Worm (Caenorhabditis elegans) whole organism, L4 larva: ENCODE data around the gene F28H7.7.
A peak's percentile ranks its signal among the peaks of the same experiment; 100 is the strongest.

Experiments
- D1046.2 ChIP-seq: fragments of 200-800 bp; sonication (Bioruptor generic); IDR thresholded peaks from 2 replicates; pipeline ENCODE4 v1.3.6; 2022; ENCODE audit warnings: missing genetic modification characterization, missing compliant biosample characterization
- F37D6.2 ChIP-seq: sonication (generic microtip); optimal IDR thresholded peaks from 2 replicates; lab custom pipeline; 2016; ENCODE audit warnings: mild to moderate bottlenecking, missing genetic modification characterization, missing compliant biosample characterization
- F44E2.7 ChIP-seq: fragments of 200-800 bp; sonication (Bioruptor generic); IDR thresholded peaks from 2 replicates; pipeline ENCODE4 v2.1.2; 2022; ENCODE audit warnings: missing genetic modification characterization, missing compliant biosample characterization
- F49E8.2 ChIP-seq: sonication (generic microtip); optimal IDR thresholded peaks from 2 replicates; lab custom pipeline; 2016; ENCODE audit warnings: missing compliant biosample characterization, mild to moderate bottlenecking, missing genetic modification characterization, borderline replicate concordance
- ZK546.5 ChIP-seq, 2 experiments: sonication (generic microtip); optimal IDR thresholded peaks; 2 replicates each; lab custom pipeline; 2017; ENCODE audit warnings: missing biosample characterization in 2 of 2, missing genetic modification characterization in 2 of 2
- attf-4 ChIP-seq: sonication (generic microtip); optimal IDR thresholded peaks from 3 replicates; lab custom pipeline; 2017; ENCODE audit warnings: missing biosample characterization, missing genetic modification characterization
- ces-1 ChIP-seq: fragments of 150-350 bp; sonication (generic microtip); optimal IDR thresholded peaks from 4 replicates; lab custom pipeline; 2014; ENCODE audit warnings: missing biosample characterization, missing genetic modification reagents, missing genetic modification characterization
- daf-16 ChIP-seq, 3 experiments: sonication (generic microtip); optimal IDR thresholded peaks; 2 replicates each; lab custom pipeline; 2016 to 2017; ENCODE audit warnings: missing genetic modification characterization in 3 of 3, missing genetic modification reagents in 3 of 3, mild to moderate bottlenecking in 2 of 3, missing compliant biosample characterization in 2 of 3, missing biosample characterization in 1 of 3, moderate library complexity in 1 of 3
- daf-8 ChIP-seq: fragments of 200-800 bp; sonication (Bioruptor generic); IDR thresholded peaks from 2 replicates; pipeline ENCODE4 v1.3.6; 2022; ENCODE audit warnings: missing genetic modification characterization, missing compliant biosample characterization
- dmd-6 ChIP-seq: fragments of 200-800 bp; sonication (Bioruptor generic); IDR thresholded peaks from 2 replicates; pipeline ENCODE4 v1.3.6; 2022; ENCODE audit warnings: missing genetic modification reagents, missing genetic modification characterization, missing compliant biosample characterization
- dmd-8 ChIP-seq: fragments of 200-800 bp; sonication (Bioruptor generic); IDR thresholded peaks from 2 replicates; pipeline ENCODE4 v1.3.6; 2022; ENCODE audit warnings: missing genetic modification characterization, missing compliant biosample characterization
- dmd-9 ChIP-seq: fragments of 200-800 bp; sonication (Bioruptor generic); IDR thresholded peaks from 2 replicates; pipeline ENCODE4 v1.3.6; 2022; ENCODE audit warnings: missing genetic modification reagents, missing genetic modification characterization, missing compliant biosample characterization
- dve-1 ChIP-seq: sonication (generic microtip); optimal IDR thresholded peaks from 2 replicates; lab custom pipeline; 2017; ENCODE audit warnings: antibody characterized with exemption, mild to moderate bottlenecking, missing genetic modification characterization, missing compliant biosample characterization; ENCODE audit not compliant: insufficient read depth
- egl-27 ChIP-seq: sonication (generic microtip); optimal IDR thresholded peaks from 3 replicates; lab custom pipeline; 2017; ENCODE audit warnings: missing biosample characterization, missing genetic modification reagents, missing genetic modification characterization
- fos-1 ChIP-seq: fragments of 150-350 bp; optimal IDR thresholded peaks from 2 replicates; lab custom pipeline; 2014; ENCODE audit warnings: missing biosample characterization, missing genetic modification characterization
- hlh-11 ChIP-seq: fragments of 200-800 bp; sonication (Bioruptor generic); optimal IDR thresholded peaks from 2 replicates; lab custom pipeline; 2018; ENCODE audit warnings: mild to moderate bottlenecking, missing genetic modification characterization, missing compliant biosample characterization
- hmg-1.1 ChIP-seq: fragments of 200-800 bp; sonication (Bioruptor generic); IDR thresholded peaks from 2 replicates; pipeline ENCODE4 v1.3.6; 2022; ENCODE audit warnings: missing genetic modification reagents, missing genetic modification characterization, missing compliant biosample characterization
- lin-1 ChIP-seq: fragments of 200-800 bp; sonication (Bioruptor generic); IDR thresholded peaks from 2 replicates; pipeline ENCODE4 v1.3.6; 2022; ENCODE audit warnings: missing genetic modification reagents, missing genetic modification characterization, missing compliant biosample characterization
- lin-15B ChIP-seq: fragments of 150-350 bp; sonication (generic microtip); optimal IDR thresholded peaks from 3 replicates; lab custom pipeline; 2014; ENCODE audit warnings: missing biosample characterization, missing genetic modification characterization
- lin-39 ChIP-seq: fragments of 150-350 bp; optimal IDR thresholded peaks from 2 replicates; lab custom pipeline; 2014; ENCODE audit warnings: missing biosample characterization, missing genetic modification reagents, missing genetic modification characterization
- lsy-2 ChIP-seq, 2 experiments: fragments of 150-350 bp in 1 of 2; sonication (generic microtip) in 1 of 2; optimal IDR thresholded peaks; 2 replicates each; lab custom pipeline; 2014 to 2017; ENCODE audit warnings: missing biosample characterization in 2 of 2, missing genetic modification characterization in 2 of 2
- madf-9 ChIP-seq: fragments of 200-800 bp; sonication (Bioruptor generic); conservative IDR thresholded peaks from 2 replicates; pipeline ENCODE4 v1.3.6; 2022; ENCODE audit warnings: missing genetic modification reagents, missing genetic modification characterization, missing compliant biosample characterization
- mes-2 ChIP-seq: sonication (generic microtip); optimal IDR thresholded peaks from 2 replicates; lab custom pipeline; 2016; ENCODE audit warnings: missing genotype, mild to moderate bottlenecking, missing genetic modification characterization, missing compliant biosample characterization; ENCODE audit not compliant: poor library complexity, severe bottlenecking
- nhr-28 ChIP-seq: fragments of 150-350 bp; optimal IDR thresholded peaks from 2 replicates; lab custom pipeline; 2014; ENCODE audit warnings: missing biosample characterization, missing genetic modification characterization
- nhr-41 ChIP-seq: fragments of 200-800 bp; sonication (Bioruptor generic); IDR thresholded peaks from 2 replicates; pipeline ENCODE4 v1.3.6; 2022; ENCODE audit warnings: missing genetic modification reagents, missing genetic modification characterization, missing compliant biosample characterization
- nhr-42 ChIP-seq: fragments of 200-800 bp; sonication (Bioruptor generic); IDR thresholded peaks from 2 replicates; pipeline ENCODE4 v1.3.6; 2022; ENCODE audit warnings: missing genetic modification characterization, missing compliant biosample characterization
- nhr-48 ChIP-seq: sonication (generic microtip); optimal IDR thresholded peaks from 2 replicates; lab custom pipeline; 2016; ENCODE audit warnings: mild to moderate bottlenecking, missing genetic modification characterization, missing compliant biosample characterization
- nhr-77 ChIP-seq: fragments of 150-350 bp; optimal IDR thresholded peaks from 2 replicates; lab custom pipeline; 2014; ENCODE audit warnings: missing biosample characterization, missing genetic modification characterization
- pqm-1 ChIP-seq: sonication (generic microtip); optimal IDR thresholded peaks from 2 replicates; lab custom pipeline; 2017; ENCODE audit warnings: missing biosample characterization, missing genetic modification characterization
- set-16 ChIP-seq: fragments of 200-800 bp; sonication (Bioruptor generic); IDR thresholded peaks from 2 replicates; pipeline ENCODE4 v1.3.6; 2022; ENCODE audit warnings: missing genetic modification reagents, missing genetic modification characterization, missing compliant biosample characterization
- tra-1 ChIP-seq: fragments of 200-800 bp; sonication (Bioruptor generic); IDR thresholded peaks from 2 replicates; pipeline ENCODE4 v1.3.6; 2022; ENCODE audit warnings: missing genetic modification reagents, missing genetic modification characterization, missing compliant biosample characterization
- unc-130 ChIP-seq: sonication (generic microtip); optimal IDR thresholded peaks from 2 replicates; lab custom pipeline; 2016; ENCODE audit warnings: missing genetic modification reagents, missing genetic modification characterization, missing compliant biosample characterization
- unc-62 ChIP-seq, 3 experiments: fragments of 150-350 bp in 1 of 3; sonication (generic microtip); optimal IDR thresholded peaks in 2 of 3; peaks in 1 of 3; 1 replicate in 1 of 3; 2 replicates in 2 of 3; lab custom pipeline; 2014 to 2017; ENCODE audit warnings: missing biosample characterization in 3 of 3, missing genetic modification characterization in 3 of 3, missing genetic modification reagents in 3 of 3, missing genotype in 1 of 3
- zag-1 ChIP-seq: fragments of 150-350 bp; optimal IDR thresholded peaks from 2 replicates; lab custom pipeline; 2014; ENCODE audit warnings: missing biosample characterization, missing genetic modification characterization
- zfp-2 ChIP-seq: sonication (generic microtip); optimal IDR thresholded peaks from 2 replicates; lab custom pipeline; 2016; ENCODE audit warnings: mild to moderate bottlenecking, missing genetic modification characterization, missing compliant biosample characterization
- ztf-7 ChIP-seq: fragments of 150-350 bp; optimal IDR thresholded peaks from 2 replicates; lab custom pipeline; 2014; ENCODE audit warnings: missing biosample characterization, missing genetic modification characterization

F28H7.7 gene

ce11 chrV:10795494-10795893 is 41.5 kb upstream of the F28H7.7 start, which contains the start of gene D1054.19 (continued):
- TF ChIP-seq F49E8.2 (tag; lab: Kevin White, UChicago), result no peak
- no peak for TF ChIP-seq hmg-1.1 (GFP tag; lab: Robert Waterston, UW)
- TF ChIP-seq lin-15B (tag; lab: Kevin White, UChicago), result no peak
- TF ChIP-seq, all 104 proteins: peak for 0

ce11 chrV:10794463-10794862 is 40.5 kb upstream of the F28H7.7 start:
- TF ChIP-seq unc-130, result no peak
- peak; percentile 88; the same call in 1 of the 2 replicates for TF ChIP-seq set-16 (GFP tag; lab: Robert Waterston, UW)

ce11 chrV:10793498-10793897 is 39.5 kb upstream of the F28H7.7 start, which contains the start of gene ule-3:
TSS of gene ule-3 (plus strand) at chrV:10793798.
- TF ChIP-seq unc-62 (GFP tag; optimal IDR thresholded peaks at IDR 0.05 in 1 of 2; lab: Kevin White, UChicago) (peak in 1 of 2 experiments; percentile 32), unc-62 (tag; optimal IDR thresholded peaks at IDR 0.05; lab: Kevin White, UChicago) (no peak), daf-8 (no peak)

ce11 chrV:10792775-10793174 is 38.8 kb upstream of the F28H7.7 start, which contains the start of gene D1054.10:
TSS of gene D1054.10 (minus strand) at chrV:10792875.
- no peak for TF ChIP-seq F37D6.2 (tag; lab: Kevin White, UChicago)
- TF ChIP-seq D1046.2, result no peak
- no peak for TF ChIP-seq lin-15B (tag; lab: Kevin White, UChicago)
- TF ChIP-seq mes-2, result no peak
- no peak for TF ChIP-seq dmd-9
- TF ChIP-seq attf-4 (tag; lab: Kevin White, UChicago), result no peak
- no peak for TF ChIP-seq lin-39 (tag; lab: Kevin White, UChicago)
- no peak for TF ChIP-seq dmd-8 (GFP tag; lab: Robert Waterston, UW)
- TF ChIP-seq hlh-11 (tag; lab: Kevin White, UChicago), result no peak
- TF ChIP-seq zfp-2 (tag; lab: Kevin White, UChicago), result no peak
- no peak for TF ChIP-seq nhr-41

ce11 chrV:10790921-10791320 is 37.0 kb upstream of the F28H7.7 start, which contains the start of gene D1054.9:
TSS of gene D1054.9 (minus strand) at chrV:10791057.
- TF ChIP-seq lin-1 (GFP tag; lab: Robert Waterston, UW) (no peak), lsy-2 (tag; optimal IDR thresholded peaks at IDR 0.05; lab: Kevin White, UChicago) (no peak), madf-9 (GFP tag; lab: Robert Waterston, UW) (no peak), ZK546.5 (tag; optimal IDR thresholded peaks at IDR 0.05; lab: Kevin White, UChicago) (no peak), hmg-1.1 (GFP tag; lab: Robert Waterston, UW) (no peak), zag-1 (no peak), set-16 (GFP tag; lab: Robert Waterston, UW) (peak; percentile 69), egl-27 (tag; lab: Kevin White, UChicago) (no peak), fos-1 (tag; lab: Kevin White, UChicago) (no peak)

- no peak for TF ChIP-seq ces-1 (GFP tag; lab: Kevin White, UChicago)
- TF ChIP-seq nhr-28 (tag; lab: Kevin White, UChicago), result peak; percentile 2
Observed at ce11 chrV:10784011-10784410, 30.1 kb upstream of the F28H7.7 start, which contains the start of gene D1054.8. TSS of gene D1054.8 (plus strand) at chrV:10784311.

ce11 chrV:10776528-10777055 is 22.6 kb upstream of the F28H7.7 start, which contains the start of gene D1054.5:
TSS of gene D1054.5 (minus strand) at chrV:10776578.
- TF ChIP-seq nhr-42 (no peak), tra-1 (no peak), unc-62 (GFP tag; optimal IDR thresholded peaks at IDR 0.05 in 1 of 2; lab: Kevin White, UChicago) (no peak), unc-62 (tag; optimal IDR thresholded peaks at IDR 0.05; lab: Kevin White, UChicago) (no peak), F44E2.7 (GFP tag; lab: Robert Waterston, UW) (no peak), ztf-7 (tag; lab: Kevin White, UChicago) (peak; percentile 4), hlh-11 (tag; lab: Kevin White, UChicago) (peak; percentile 74), nhr-48 (peak; percentile 65), nhr-28 (tag; lab: Kevin White, UChicago) (peak; percentile 56), F49E8.2 (tag; lab: Kevin White, UChicago) (no peak), pqm-1 (tag; lab: Kevin White, UChicago) (peak; percentile 55), nhr-77 (peak; percentile 39), daf-16 (GFP tag; optimal IDR thresholded peaks at IDR 0.05; lab: Kevin White, UChicago) (no peak), daf-16 (tag; optimal IDR thresholded peaks at IDR 0.05; lab: Kevin White, UChicago) (peak; percentile 92), dmd-6 (GFP tag; lab: Robert Waterston, UW) (peak; percentile 65), dve-1 (tag; lab: Kevin White, UChicago) (peak; percentile 68)
